Worm (Caenorhabditis elegans): Measurements from ENCODE around the gene unc-71.

unc-71 gene

ce11 chrIII:12891580-12891979 lies at the start of gene unc-71, which contains the start of gene Y37D8A.29:
unc-71 (minus strand) TSS chrIII:12891738.
Y37D8A.29 (minus strand) TSS chrIII:12891680.
- TF ChIP-seq attf-5 (GFP tag; optimal IDR thresholded peaks at IDR 0.05) (no peak), sdz-38 (tag; optimal IDR thresholded peaks at IDR 0.05) (no peak), hmg-20 (GFP tag; IDR thresholded peaks at IDR 0.05) (no peak), rpc-1 (optimal IDR thresholded peaks at IDR 0.05) (no peak), rpc-1 (tag; optimal IDR thresholded peaks at IDR 0.05) (no peak), akir-1 (GFP tag; optimal IDR thresholded peaks at IDR 0.05) (no peak), mes-4 (tag; optimal IDR thresholded peaks at IDR 0.05) (no peak), madf-10 (tag; optimal IDR thresholded peaks at IDR 0.05) (no peak), zim-3 (tag; optimal IDR thresholded peaks at IDR 0.05) (no peak), aptf-2 (GFP tag; conservative IDR thresholded peaks at IDR 0.05) (no peak), lin-40 (tag; optimal IDR thresholded peaks at IDR 0.05) (no peak), hlh-12 (tag; optimal IDR thresholded peaks at IDR 0.05) (no peak), snpc-4 (GFP tag; optimal IDR thresholded peaks at IDR 0.05) (no peak), snpc-4 (tag; optimal IDR thresholded peaks at IDR 0.05) (no peak), snpc-1.3 (tag; optimal IDR thresholded peaks at IDR 0.05; ENCODE audit: insufficient read depth) (no peak), mcd-1 (GFP tag; IDR thresholded peaks at IDR 0.05) (no peak), pha-4 (tag; optimal IDR thresholded peaks at IDR 0.05) (no peak), F49E8.2 (tag; optimal IDR thresholded peaks at IDR 0.05; ENCODE audit: insufficient read depth) (no peak), lsy-27 (tag; optimal IDR thresholded peaks at IDR 0.05; ENCODE audit: borderline replicate concordance, insufficient read depth) (no peak), F33H1.4 (GFP tag; IDR thresholded peaks at IDR 0.05) (no peak)

- TF ChIP-seq unc-130 (GFP tag; optimal IDR thresholded peaks at IDR 0.05): no peak
- no peak for TF ChIP-seq xnd-1 (tag; optimal IDR thresholded peaks at IDR 0.05)
Observed at ce11 chrIII:12934417-12934816, 42.9 kb upstream of the unc-71 start, which contains the start of gene epg-3. epg-3 (plus strand) TSS chrIII:12934717.

- TF ChIP-seq K11D2.4 (GFP tag; IDR thresholded peaks at IDR 0.05) (no peak), egrh-3 (GFP tag; IDR thresholded peaks at IDR 0.05) (no peak), F49E8.2 (tag; optimal IDR thresholded peaks at IDR 0.05; ENCODE audit: insufficient read depth) (no peak), fkh-3 (tag; optimal IDR thresholded peaks at IDR 0.05) (no peak), atf-7 (tag; optimal IDR thresholded peaks at IDR 0.05) (no peak), ama-1 (optimal IDR thresholded peaks at IDR 0.05) (no peak), ama-1 (GFP tag; optimal IDR thresholded peaks at IDR 0.05) (no peak), mcd-1 (GFP tag; IDR thresholded peaks at IDR 0.05) (no peak), F37B4.10 (GFP tag; IDR thresholded peaks at IDR 0.05) (no peak), pbrm-1 (GFP tag; IDR thresholded peaks at IDR 0.05) (no peak), F22D6.2 (tag; optimal IDR thresholded peaks at IDR 0.05) (no peak), F52B5.7 (tag; optimal IDR thresholded peaks at IDR 0.05) (no peak), hmg-1.2 (GFP tag; IDR thresholded peaks at IDR 0.05) (no peak), tbp1 (GFP tag; optimal IDR thresholded peaks at IDR 0.05) (no peak), F10E7.11 (tag; optimal IDR thresholded peaks at IDR 0.05) (no peak), ceh-100 (GFP tag; IDR thresholded peaks at IDR 0.05) (no peak), Y56A3A.18 (GFP tag; IDR thresholded peaks at IDR 0.05) (no peak), aptf-2 (GFP tag; conservative IDR thresholded peaks at IDR 0.05) (no peak), die-1 (tag; optimal IDR thresholded peaks at IDR 0.05) (no peak)
Observed at ce11 chrIII:12932776-12933175, 41.2 kb upstream of the unc-71 start.

Measured in whole organism, young adult.